Fruit fly (Drosophila melanogaster) S2 (cell line): ENCODE results near the gene Esp.
A peak's percentile ranks its signal among the peaks of the same experiment; 100 is the strongest.

Experiments
- CG8478 ChIP-seq: fragments of >200 bp; optimal IDR thresholded peaks from 2 replicates; lab custom pipeline; 2018
- CTCF ChIP-seq, 2 experiments: fragments of >200 bp; optimal IDR thresholded peaks; 2 replicates each; lab custom pipeline; 2018

Esp gene

dm6 chr3R:24864719-24865400, 23.1 kb downstream of the Esp start, which contains the start of the genes Srg1 and Elal:
Gene Srg1, minus strand, starts transcription at chr3R:24864732.
Gene Elal, plus strand, starts transcription at chr3R:24865350.
- TF ChIP-seq CG8478 (no peak), CTCF (optimal IDR thresholded peaks at IDR 0.05; lab: Kevin White, UChicago) (no peak)

DNA sequence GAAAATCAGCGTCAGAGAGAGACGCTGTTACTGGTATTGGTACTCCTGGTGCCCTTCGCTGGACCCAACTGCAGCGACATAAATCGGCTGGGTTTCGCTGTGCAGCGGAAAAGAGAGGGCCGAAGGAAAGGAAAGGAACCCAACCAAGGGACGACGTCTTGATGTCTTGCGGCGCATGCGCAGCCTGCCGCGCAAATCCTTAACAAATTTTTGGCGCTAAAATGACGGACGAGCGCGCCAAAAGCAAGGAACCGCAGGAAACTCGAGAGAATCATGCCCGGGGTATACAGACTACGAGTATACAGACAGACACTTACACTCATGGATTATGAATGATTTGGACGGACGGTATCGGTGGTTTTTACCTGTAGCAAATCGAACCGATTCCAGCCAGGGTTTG, 25.2 kb downstream of the Esp start:
- no peak for TF ChIP-seq CTCF (optimal IDR thresholded peaks at IDR 0.05; lab: Kevin White, UChicago)
- TF ChIP-seq CG8478: no peak

- TF ChIP-seq CTCF (optimal IDR thresholded peaks at IDR 0.05; lab: Kevin White, UChicago) (no peak), CG8478 (no peak)
Measured at dm6 chr3R:24867956-24868355, 26.2 kb downstream of the Esp start.

DNA sequence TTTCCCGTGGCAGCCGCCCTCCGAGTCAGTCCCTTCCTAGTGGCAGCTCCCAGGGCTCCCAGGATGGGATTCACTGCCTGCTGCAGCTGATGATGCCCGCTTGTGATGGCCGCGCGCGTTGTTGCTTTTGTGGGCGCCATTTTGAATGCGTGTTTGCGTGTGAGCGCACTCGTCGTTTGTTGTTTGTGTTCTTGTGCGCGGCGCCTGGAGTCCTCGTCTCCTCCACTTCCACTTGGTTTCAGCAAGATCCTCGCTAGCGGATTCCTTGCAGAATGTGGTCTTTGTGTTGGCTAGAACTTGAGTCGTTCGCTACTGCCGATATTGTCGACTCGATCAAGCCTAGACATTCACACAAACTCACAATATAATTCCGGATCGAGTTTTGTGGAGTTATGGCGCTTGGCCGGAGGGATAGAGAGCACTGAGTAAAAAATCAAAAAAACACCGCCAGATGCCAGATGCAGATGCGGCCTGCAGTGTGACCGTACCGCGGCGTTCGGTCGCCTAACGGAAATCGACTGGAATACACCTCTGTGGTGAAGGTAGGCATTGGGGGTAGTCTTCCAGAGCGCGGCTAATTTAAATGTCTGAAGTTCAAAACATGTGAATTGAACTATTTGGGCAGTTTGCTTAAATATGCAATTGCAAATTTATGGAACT, 28.8 kb downstream of the Esp start, which contains the start of gene CycB3:
Gene CycB3 (minus strand): TSS at position 428 of the 660 bp plus-strand sequence.
- TF ChIP-seq CG8478: no peak
- TF ChIP-seq CTCF (optimal IDR thresholded peaks at IDR 0.05; lab: Kevin White, UChicago): peak in 1 of 2 experiments; percentile 24

DNA sequence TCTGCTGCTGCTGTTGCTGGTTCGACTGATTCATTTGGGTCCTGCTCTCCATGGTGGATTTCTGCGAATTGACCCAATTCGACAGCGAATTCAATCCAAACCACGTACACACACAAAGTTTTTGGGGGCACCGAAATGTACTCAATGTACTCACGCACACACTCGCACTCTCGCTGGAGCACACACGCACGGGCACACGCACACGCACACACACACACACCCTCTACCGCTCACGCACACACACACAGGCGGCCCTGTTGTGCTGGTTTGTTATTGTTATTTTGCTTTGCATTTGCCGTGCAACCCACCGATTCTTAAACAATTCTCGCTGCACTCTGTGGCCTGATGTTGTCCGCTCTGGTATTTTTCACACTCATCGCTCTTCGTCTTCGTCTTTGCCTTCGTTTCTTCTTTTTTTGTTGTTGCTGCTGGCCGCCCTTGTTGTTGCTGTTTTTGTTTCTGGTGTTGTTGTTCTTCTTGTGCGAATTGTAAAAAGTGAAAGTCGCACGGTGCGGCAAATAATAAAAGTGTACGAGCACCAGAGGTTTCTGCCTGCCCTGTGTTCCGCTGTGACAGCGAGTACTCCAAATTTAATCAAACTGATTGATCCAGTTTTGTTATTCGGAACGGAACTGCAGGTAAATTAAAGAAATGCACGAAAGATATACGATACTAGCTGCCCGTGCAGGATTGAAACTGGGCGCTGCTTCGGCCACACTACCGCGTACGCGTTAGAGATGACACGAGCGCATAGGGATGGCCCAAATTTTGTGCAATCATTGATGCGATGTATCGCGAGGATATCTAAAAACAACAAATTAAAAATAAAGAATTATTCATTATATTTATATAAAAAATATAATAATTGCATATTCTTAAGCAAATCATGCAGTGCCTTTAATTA, 34.5 kb downstream of the Esp start, which contains the start of gene CG3744:
Gene CG3744 (minus strand): TSS at position 716 of the 904 bp plus-strand sequence.
- TF ChIP-seq CG8478 (no peak), CTCF (optimal IDR thresholded peaks at IDR 0.05; lab: Kevin White, UChicago) (no peak)

DNA sequence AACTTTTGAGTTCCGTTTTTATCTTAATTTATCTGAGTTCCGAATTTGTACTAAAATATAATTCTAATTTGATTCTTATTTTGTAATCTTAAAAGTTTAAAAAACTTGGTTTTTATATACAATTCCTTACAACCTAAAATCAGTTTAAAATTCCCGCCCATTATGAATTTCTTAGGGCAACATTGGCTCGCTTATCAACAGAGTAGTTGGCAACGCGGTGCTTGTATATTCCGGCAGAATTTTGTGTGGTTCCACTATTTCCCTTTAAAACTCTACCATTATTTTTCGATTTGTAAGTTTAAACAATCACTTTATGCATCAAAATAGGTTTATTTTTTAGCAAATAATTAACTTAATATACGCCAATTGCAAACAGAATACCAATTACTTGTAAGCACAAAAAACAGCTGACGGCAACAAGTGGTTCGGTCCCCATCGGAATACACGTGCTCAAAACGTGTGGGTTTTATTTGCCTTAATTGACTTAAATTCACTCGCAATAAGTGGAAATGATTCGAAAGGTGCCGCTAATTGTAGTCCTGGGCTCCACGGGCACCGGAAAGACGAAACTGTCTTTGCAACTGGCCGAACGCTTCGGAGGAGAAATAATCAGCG, 35.2 kb downstream of the Esp start, which contains the start of the genes CG11089 and CG31381:
Gene CG11089 (plus strand): TSS at position 203 of the 615 bp plus-strand sequence.
Gene CG31381 (plus strand): TSS at position 203 of the 615 bp plus-strand sequence.
- no peak for TF ChIP-seq CG8478
- TF ChIP-seq CTCF (optimal IDR thresholded peaks at IDR 0.05; lab: Kevin White, UChicago): no peak

DNA sequence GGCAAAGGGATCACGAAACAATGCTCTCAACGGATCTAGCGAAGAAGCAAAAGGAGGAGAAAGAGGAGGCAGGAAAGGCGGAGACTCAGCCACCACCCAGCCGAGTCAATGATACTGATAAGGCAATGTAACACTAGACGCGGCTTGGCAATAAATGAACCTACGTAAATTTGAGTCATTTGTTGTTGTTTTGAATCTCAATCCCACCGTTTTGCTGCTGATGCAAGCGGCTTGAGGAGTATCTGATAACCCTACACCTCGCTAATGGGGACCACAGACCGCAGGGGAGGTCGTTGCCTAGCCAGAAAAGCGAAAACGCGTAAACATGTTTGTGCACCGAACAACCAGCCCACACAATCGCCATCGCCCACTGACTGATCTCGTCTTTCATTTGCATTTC, 36.9 kb downstream of the Esp start:
- TF ChIP-seq CG8478 (no peak), CTCF (optimal IDR thresholded peaks at IDR 0.05; lab: Kevin White, UChicago) (no peak)

- TF ChIP-seq CTCF (optimal IDR thresholded peaks at IDR 0.05; lab: Kevin White, UChicago) (no peak), CG8478 (no peak)
Measured at dm6 chr3R:24886470-24886869, 44.7 kb downstream of the Esp start.

dm6 chr3R:24888418-24888817, 46.7 kb downstream of the Esp start:
- TF ChIP-seq CG8478 (no peak), CTCF (optimal IDR thresholded peaks at IDR 0.05; lab: Kevin White, UChicago) (no peak)

- TF ChIP-seq CG8478 (no peak), CTCF (optimal IDR thresholded peaks at IDR 0.05; lab: Kevin White, UChicago) (no peak)
Measured at dm6 chr3R:24889303-24889892, 47.7 kb downstream of the Esp start.

dm6 chr3R:24890217-24890616, 48.5 kb downstream of the Esp start:
- TF ChIP-seq CG8478: no peak

dm6 chr3R:24890919-24891318, 49.2 kb downstream of the Esp start:
- TF ChIP-seq CG8478 (no peak), CTCF (optimal IDR thresholded peaks at IDR 0.05; lab: Kevin White, UChicago) (no peak)

DNA sequence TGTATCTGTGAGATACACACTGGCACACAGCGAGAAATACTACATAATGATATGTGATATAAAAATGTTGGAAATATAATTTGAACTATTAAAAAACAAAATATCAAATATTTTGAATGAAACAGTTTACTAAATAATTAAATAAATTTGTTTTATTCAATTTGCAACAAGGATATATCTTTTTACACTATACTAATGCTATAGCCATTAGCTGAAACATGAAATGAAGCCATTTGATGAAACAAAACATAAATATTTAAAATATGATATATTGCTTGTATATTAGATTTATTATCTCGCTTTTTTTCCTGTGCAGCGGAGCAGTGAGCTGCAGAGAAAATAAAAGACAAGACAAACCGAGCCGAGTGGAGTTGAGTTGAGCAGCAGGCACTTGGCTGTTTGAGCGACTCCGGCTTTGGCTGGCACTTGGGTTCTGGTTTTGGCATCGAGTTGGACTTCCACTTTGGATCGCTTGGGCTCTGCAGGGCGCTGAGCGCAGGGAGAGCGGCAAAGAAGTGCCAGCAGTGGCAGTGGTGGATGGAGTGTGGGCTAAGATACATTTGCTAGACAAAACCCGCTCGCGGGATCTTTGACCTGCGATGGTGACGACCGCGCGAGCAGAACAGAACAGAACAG, 51.7 kb downstream of the Esp start:
- TF ChIP-seq CTCF (optimal IDR thresholded peaks at IDR 0.05; lab: Kevin White, UChicago) (no peak), CG8478 (no peak)
